Fruit fly (Drosophila melanogaster) whole organism, adult: ENCODE results near the gene CstF50.

Source experiments
- CG12768 ChIP-seq: fragments of 200-800 bp; sonication (Bioruptor generic); optimal IDR thresholded peaks from 2 replicates; lab custom pipeline; 2017; ENCODE audit warnings: missing biosample characterization, missing genetic modification characterization, mild to moderate bottlenecking, moderate library complexity, missing genetic modification reagents
- CG33017 ChIP-seq: fragments of 200-800 bp; sonication (Bioruptor generic); optimal IDR thresholded peaks from 2 replicates; lab custom pipeline; 2018; ENCODE audit warnings: missing biosample characterization, mild to moderate bottlenecking, missing genetic modification characterization, moderate library complexity
- CG5204 ChIP-seq: fragments of 200-800 bp; sonication (Bioruptor generic); optimal IDR thresholded peaks from 2 replicates; lab custom pipeline; 2016; ENCODE audit warnings: missing biosample characterization, missing genetic modification characterization
- CG7101 ChIP-seq: fragments of 200-800 bp; sonication (Bioruptor generic); optimal IDR thresholded peaks from 2 replicates; lab custom pipeline; 2018; ENCODE audit warnings: missing biosample characterization, mild to moderate bottlenecking, missing genetic modification characterization, moderate library complexity
- Crg-1 ChIP-seq: fragments of 200-800 bp; sonication (Bioruptor generic); optimal IDR thresholded peaks from 2 replicates; lab custom pipeline; 2016; ENCODE audit warnings: missing biosample characterization, missing genetic modification characterization
- bab1 ChIP-seq: fragments of 200-800 bp; sonication (Bioruptor generic); optimal IDR thresholded peaks from 3 replicates; lab custom pipeline; 2019; ENCODE audit warnings: missing biosample characterization, mild to moderate bottlenecking, missing genetic modification characterization, moderate library complexity
- kay ChIP-seq: fragments of 200-800 bp; sonication (Bioruptor generic); peaks from one replicate; lab custom pipeline; 2016; ENCODE audit warnings: missing biosample characterization, missing genetic modification characterization, borderline replicate concordance

dm6 chr3R:31714876-31715712 lies 21.7 kb downstream of the CstF50 start:
- TF ChIP-seq bab1 (GFP tag; lab: Kevin White, UChicago) (no peak), CG33017 (tag; lab: Kevin White, UChicago) (no peak), CG5204 (GFP tag; lab: Kevin White, UChicago) (no peak), CG7101 (tag; lab: Kevin White, UChicago) (no peak), CG12768 (GFP tag; lab: Kevin White, UChicago) (no peak), kay (GFP tag; lab: Kevin White, UChicago) (peak; percentile 94), Crg-1 (GFP tag; lab: Kevin White, UChicago) (no peak)
